Worm (Caenorhabditis elegans): Measurements from ENCODE around the gene mrck-1.

The mrck-1 gene

ce11 chrV:6249135-6249534, 18.0 kb downstream of the mrck-1 start:
- TF ChIP-seq nfyb-1 (GFP tag; IDR thresholded peaks at IDR 0.05) (no peak), cebp-1 (GFP tag; IDR thresholded peaks at IDR 0.05) (no peak), cebp-1 (tag; optimal IDR thresholded peaks at IDR 0.05) (no peak), Y67H2A.10 (GFP tag; conservative IDR thresholded peaks at IDR 0.05) (no peak), ztf-26 (tag; optimal IDR thresholded peaks at IDR 0.05) (no peak), ceh-58 (GFP tag; IDR thresholded peaks at IDR 0.05) (no peak), aptf-2 (GFP tag; conservative IDR thresholded peaks at IDR 0.05) (no peak), Y95B8A.8 (GFP tag; IDR thresholded peaks at IDR 0.05) (no peak), bed-1 (GFP tag; IDR thresholded peaks at IDR 0.05) (no peak), repo-1 (tag; optimal IDR thresholded peaks at IDR 0.05) (no peak)

- TF ChIP-seq athp-1 (tag; optimal IDR thresholded peaks at IDR 0.05) (no peak), let-607 (tag; optimal IDR thresholded peaks at IDR 0.05) (no peak), die-1 (tag; optimal IDR thresholded peaks at IDR 0.05) (no peak), madf-8 (GFP tag; conservative IDR thresholded peaks at IDR 0.05) (no peak), Y56A3A.18 (GFP tag; IDR thresholded peaks at IDR 0.05) (no peak), chd-7 (tag; optimal IDR thresholded peaks at IDR 0.05) (no peak), ztf-28 (GFP tag; IDR thresholded peaks at IDR 0.05) (0 out of 2 replicates have a peak, but pooled peaks have one; percentile 32), snpc-3.4 (tag; optimal IDR thresholded peaks at IDR 0.05) (no peak), tbx-9 (tag; optimal IDR thresholded peaks at IDR 0.05; ENCODE audit: borderline replicate concordance) (no peak)
Measured at ce11 chrV:6248714-6249113, 18.4 kb downstream of the mrck-1 start.

- TF ChIP-seq K11D2.4 (GFP tag; IDR thresholded peaks at IDR 0.05) = 0 out of 2 replicates have a peak, but pooled peaks have one; percentile 44
- no peak for TF ChIP-seq gei-17 (GFP tag; optimal IDR thresholded peaks at IDR 0.05)
- peak; percentile 60 for TF ChIP-seq nhr-80 (tag; optimal IDR thresholded peaks at IDR 0.05)
- no peak for TF ChIP-seq lin-26 (GFP tag; IDR thresholded peaks at IDR 0.05)
- no peak for TF ChIP-seq ztf-28 (GFP tag; IDR thresholded peaks at IDR 0.05)
- TF ChIP-seq somi-1 (GFP tag; optimal IDR thresholded peaks at IDR 0.05) = peak; percentile 81
- no peak for TF ChIP-seq rec-8 (tag; optimal IDR thresholded peaks at IDR 0.05)
- no peak for TF ChIP-seq F57A8.1 (GFP tag; optimal IDR thresholded peaks at IDR 0.05)
- TF ChIP-seq sea-2 (GFP tag; IDR thresholded peaks at IDR 0.05) = no peak
- TF ChIP-seq F22D6.2 (tag; optimal IDR thresholded peaks at IDR 0.05) = peak; percentile 22
- 0 out of 2 replicates have a peak, but pooled peaks have one; percentile 41 for TF ChIP-seq C06A6.2 (GFP tag; conservative IDR thresholded peaks at IDR 0.05)
- peak; percentile 7 for TF ChIP-seq atf-7 (tag; optimal IDR thresholded peaks at IDR 0.05)
- no peak for TF ChIP-seq madf-8 (GFP tag; conservative IDR thresholded peaks at IDR 0.05)
- peak; percentile 35; the same call in 1 of the 2 replicates for TF ChIP-seq hmg-1.2 (GFP tag; IDR thresholded peaks at IDR 0.05)
- no peak for TF ChIP-seq madf-3 (GFP tag; IDR thresholded peaks at IDR 0.05)
- peak; percentile 7 for TF ChIP-seq tbp1 (GFP tag; optimal IDR thresholded peaks at IDR 0.05)
- no peak for TF ChIP-seq repo-1 (tag; optimal IDR thresholded peaks at IDR 0.05)
- TF ChIP-seq Y67H2A.10 (GFP tag; conservative IDR thresholded peaks at IDR 0.05) = no peak
- peak; percentile 55 for TF ChIP-seq ztf-22 (GFP tag; optimal IDR thresholded peaks at IDR 0.05)
- 0 out of 2 replicates have a peak, but pooled peaks have one; percentile 11 for TF ChIP-seq rcor-1 (GFP tag; IDR thresholded peaks at IDR 0.05)
- peak; percentile 12 for TF ChIP-seq die-1 (tag; optimal IDR thresholded peaks at IDR 0.05)
- TF ChIP-seq lin-40 (tag; optimal IDR thresholded peaks at IDR 0.05) = peak; percentile 60
- peak; percentile 48 for TF ChIP-seq ztf-26 (tag; optimal IDR thresholded peaks at IDR 0.05)
- TF ChIP-seq hlh-26 (GFP tag; conservative IDR thresholded peaks at IDR 0.05) = no peak
- peak in 1 of 2 experiments; percentile 36 for TF ChIP-seq let-607 (tag; optimal IDR thresholded peaks at IDR 0.05)
- TF ChIP-seq ztf-18 (tag; optimal IDR thresholded peaks at IDR 0.05) = no peak
- no peak for TF ChIP-seq snpc-1.1 (tag; optimal IDR thresholded peaks at IDR 0.05; ENCODE audit: insufficient read depth)
- no peak for TF ChIP-seq cebp-1 (GFP tag; IDR thresholded peaks at IDR 0.05)
- TF ChIP-seq cebp-1 (tag; optimal IDR thresholded peaks at IDR 0.05) = peak; percentile 5
- TF ChIP-seq attf-5 (GFP tag; optimal IDR thresholded peaks at IDR 0.05) = peak; percentile 18
Measured at ce11 chrV:6247397-6247796, 19.7 kb downstream of the mrck-1 start.
